Worm (Caenorhabditis elegans): Measurements from ENCODE around the gene C44H9.5.
"Not testable (repeated sequence)": the region's sequence is repeated elsewhere in the genome, so short reads cannot be mapped to it uniquely, and the experiment has no call there.

ce11 chrV:12865615-12866014, 16.0 kb upstream of the C44H9.5 start, which contains the start of gene T07F10.5:
- TF ChIP-seq nhr-77, lin-15B (tag; optimal IDR thresholded peaks at IDR 0.05): not testable (repeated sequence)
